Worm (Caenorhabditis elegans) whole organism, L2 larva: Measurements from ENCODE around the gene unc-30.

Source experiments
- F13H6.1 ChIP-seq: sonication (generic microtip); optimal IDR thresholded peaks from 2 replicates; lab custom pipeline; 2016; ENCODE audit warnings: missing genetic modification characterization, missing compliant biosample characterization
- alr-1 ChIP-seq: fragments of 150-350 bp; optimal IDR thresholded peaks from 2 replicates; lab custom pipeline; 2014; ENCODE audit warnings: missing biosample characterization, missing genetic modification characterization
- ceh-82 ChIP-seq: fragments of 150-350 bp; optimal IDR thresholded peaks from 2 replicates; lab custom pipeline; 2014; ENCODE audit warnings: missing biosample characterization, missing genetic modification characterization
- crh-2 ChIP-seq: sonication (generic microtip); optimal IDR thresholded peaks from 2 replicates; lab custom pipeline; 2017; ENCODE audit warnings: missing biosample characterization, missing genetic modification characterization
- egl-27 ChIP-seq: sonication (generic microtip); optimal IDR thresholded peaks from 3 replicates; lab custom pipeline; 2017; ENCODE audit warnings: missing biosample characterization, missing genetic modification reagents, missing genetic modification characterization
- elt-3 ChIP-seq: sonication (generic microtip); optimal IDR thresholded peaks from 2 replicates; lab custom pipeline; 2017; ENCODE audit warnings: missing biosample characterization, missing genetic modification characterization
- fos-1 ChIP-seq: fragments of 150-350 bp; optimal IDR thresholded peaks from 2 replicates; lab custom pipeline; 2014; ENCODE audit warnings: missing biosample characterization, missing genetic modification characterization
- gmeb-1 ChIP-seq: fragments of 150-350 bp; optimal IDR thresholded peaks from 2 replicates; lab custom pipeline; 2014; ENCODE audit warnings: missing biosample characterization, missing genetic modification characterization
- lin-11 ChIP-seq: fragments of 150-350 bp; sonication (generic microtip); optimal IDR thresholded peaks from 2 replicates; lab custom pipeline; 2014; ENCODE audit warnings: missing biosample characterization, missing genetic modification characterization, inconsistent platforms, mixed read lengths
- mdl-1 ChIP-seq, 2 experiments: fragments of 150-350 bp in 1 of 2; sonication (generic microtip) in 1 of 2; optimal IDR thresholded peaks; 2 replicates each; lab custom pipeline; 2017; ENCODE audit warnings: missing biosample characterization in 2 of 2, missing genetic modification characterization in 2 of 2
- nhr-10 ChIP-seq: sonication (generic microtip); optimal IDR thresholded peaks from 2 replicates; lab custom pipeline; 2017; ENCODE audit warnings: missing biosample characterization, missing genetic modification characterization
- nhr-11 ChIP-seq: fragments of 150-350 bp; optimal IDR thresholded peaks from 2 replicates; lab custom pipeline; 2014; ENCODE audit warnings: missing biosample characterization, missing genetic modification characterization
- nhr-129 ChIP-seq: fragments of 150-350 bp; optimal IDR thresholded peaks from 2 replicates; lab custom pipeline; 2014; ENCODE audit warnings: missing biosample characterization, missing genetic modification characterization
- nhr-21 ChIP-seq: fragments of 150-350 bp; optimal IDR thresholded peaks from 2 replicates; lab custom pipeline; 2014; ENCODE audit warnings: missing biosample characterization, missing genetic modification characterization
- nhr-237 ChIP-seq: fragments of 150-350 bp; optimal IDR thresholded peaks from 2 replicates; lab custom pipeline; 2014; ENCODE audit warnings: missing biosample characterization, missing genetic modification characterization
- nhr-25 ChIP-seq: fragments of 150-350 bp; sonication (generic microtip); optimal IDR thresholded peaks from 3 replicates; lab custom pipeline; 2014; ENCODE audit warnings: missing biosample characterization, missing genetic modification characterization
- nhr-77 ChIP-seq: fragments of 150-350 bp; optimal IDR thresholded peaks from 2 replicates; lab custom pipeline; 2014; ENCODE audit warnings: missing biosample characterization, missing genetic modification characterization
- peb-1 ChIP-seq: fragments of 150-350 bp; optimal IDR thresholded peaks from 2 replicates; lab custom pipeline; 2014; ENCODE audit warnings: missing biosample characterization, missing genetic modification characterization
- sem-4 ChIP-seq: fragments of 150-350 bp; optimal IDR thresholded peaks from 2 replicates; lab custom pipeline; 2014; ENCODE audit warnings: missing biosample characterization, missing genetic modification reagents, missing genetic modification characterization
- skn-1 ChIP-seq: sonication (generic microtip); optimal IDR thresholded peaks from 2 replicates; lab custom pipeline; 2017; ENCODE audit warnings: missing biosample characterization, missing genetic modification characterization
- sma-3 ChIP-seq: sonication (generic microtip); optimal IDR thresholded peaks from 2 replicates; lab custom pipeline; 2016; ENCODE audit warnings: missing genetic modification reagents, missing genetic modification characterization, missing compliant biosample characterization
- sma-9 ChIP-seq, 2 experiments: fragments of 150-350 bp in 1 of 2; sonication (generic microtip) in 1 of 2; optimal IDR thresholded peaks; 2 replicates each; lab custom pipeline; 2014 to 2016; ENCODE audit warnings: missing genetic modification characterization in 2 of 2, mild to moderate bottlenecking in 1 of 2, missing biosample characterization in 1 of 2, missing compliant biosample characterization in 1 of 2, missing genetic modification reagents in 1 of 2, moderate library complexity in 1 of 2
- snpc-4 ChIP-seq: fragments of 150-350 bp; optimal IDR thresholded peaks from 2 replicates; lab custom pipeline; 2014; ENCODE audit warnings: missing biosample characterization, missing genetic modification characterization
- unc-55 ChIP-seq: fragments of 150-350 bp; sonication (generic microtip); optimal IDR thresholded peaks from 3 replicates; lab custom pipeline; 2014; ENCODE audit warnings: missing biosample characterization, missing genetic modification reagents, missing genetic modification characterization
- unc-62 ChIP-seq: fragments of 150-350 bp; optimal IDR thresholded peaks from 2 replicates; lab custom pipeline; 2014; ENCODE audit warnings: missing biosample characterization, missing genetic modification reagents, missing genetic modification characterization
- ztf-1 ChIP-seq: fragments of 200-800 bp; sonication (Bioruptor generic); conservative IDR thresholded peaks from 2 replicates; pipeline ENCODE4 v1.3.6; 2022; ENCODE audit warnings: missing genetic modification characterization, missing compliant biosample characterization
- ztf-11 ChIP-seq: sonication (generic microtip); optimal IDR thresholded peaks from 2 replicates; lab custom pipeline; 2017; ENCODE audit warnings: missing biosample characterization, missing genetic modification characterization

unc-30 gene

ce11 chrIV:13116679-13117078 is 2.1 kb upstream of the unc-30 start:
- TF ChIP-seq nhr-129 (tag; lab: Kevin White, UChicago), result no peak
- no peak for TF ChIP-seq peb-1 (tag; lab: Kevin White, UChicago)
- TF ChIP-seq crh-2 (tag; lab: Kevin White, UChicago), result no peak
- no peak for TF ChIP-seq F13H6.1
- TF ChIP-seq ztf-1, result no peak
- TF ChIP-seq ceh-82 (tag; lab: Kevin White, UChicago), result no peak
- no peak for TF ChIP-seq gmeb-1
- TF ChIP-seq nhr-10 (tag; lab: Kevin White, UChicago), result no peak

- no peak for TF ChIP-seq nhr-21
- no peak for TF ChIP-seq alr-1 (tag; lab: Kevin White, UChicago)
- no peak for TF ChIP-seq egl-27 (tag; lab: Kevin White, UChicago)
- TF ChIP-seq mdl-1 (tag; optimal IDR thresholded peaks at IDR 0.05; lab: Kevin White, UChicago), result no peak
- TF ChIP-seq ceh-82 (tag; lab: Kevin White, UChicago), result no peak
- no peak for TF ChIP-seq sma-9 (GFP tag; optimal IDR thresholded peaks at IDR 0.05; lab: Kevin White, UChicago)
- no peak for TF ChIP-seq sma-9 (tag; optimal IDR thresholded peaks at IDR 0.05; lab: Kevin White, UChicago)
- TF ChIP-seq fos-1 (tag; lab: Kevin White, UChicago), result no peak
- TF ChIP-seq nhr-77 (tag; lab: Kevin White, UChicago), result no peak
- no peak for TF ChIP-seq ztf-11 (tag; lab: Kevin White, UChicago)
- TF ChIP-seq unc-55 (GFP tag; lab: Kevin White, UChicago), result no peak
- no peak for TF ChIP-seq sma-3
- TF ChIP-seq skn-1 (tag; lab: Kevin White, UChicago), result no peak
Measured at ce11 chrIV:13121396-13121795, 2.6 kb downstream of the unc-30 start.

ce11 chrIV:13125999-13126398 is 7.2 kb downstream of the unc-30 start:
- TF ChIP-seq nhr-129 (tag; lab: Kevin White, UChicago) (peak; percentile 1), F13H6.1 (peak; percentile 34), lin-11 (tag; lab: Kevin White, UChicago) (no peak)

- TF ChIP-seq sem-4 (tag; lab: Kevin White, UChicago) (no peak), unc-55 (GFP tag; lab: Kevin White, UChicago) (peak; percentile 15)
Measured at ce11 chrIV:13127720-13128119, 8.9 kb downstream of the unc-30 start.

DNA sequence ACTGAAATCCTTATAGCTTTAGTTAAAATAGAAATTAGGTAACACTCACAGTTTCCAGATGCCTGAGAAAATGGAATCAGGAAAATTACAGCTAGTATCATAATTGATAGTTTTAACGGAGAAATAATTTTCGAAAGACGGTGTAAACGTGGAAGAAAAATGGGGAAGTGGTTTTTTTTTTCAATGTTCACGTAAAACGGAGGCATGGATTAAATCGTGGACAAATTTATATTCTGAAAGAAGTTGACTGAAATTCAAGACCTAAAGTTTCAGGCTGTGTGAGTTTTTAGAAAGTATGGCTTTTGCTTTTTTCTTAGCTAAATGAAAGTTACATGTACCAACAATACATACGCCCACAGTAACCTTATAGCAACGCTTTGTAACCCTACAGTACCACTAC is 23.5 kb downstream of the unc-30 start, which contains the start of gene spe-43:
Gene spe-43 (minus strand): TSS at position 101 of the 400 bp plus-strand sequence.
- TF ChIP-seq nhr-10 (tag; lab: Kevin White, UChicago) (no peak), elt-3 (tag; lab: Kevin White, UChicago) (no peak), ztf-11 (tag; lab: Kevin White, UChicago) (no peak), nhr-11 (tag; lab: Kevin White, UChicago) (no peak), peb-1 (tag; lab: Kevin White, UChicago) (no peak), nhr-237 (tag; lab: Kevin White, UChicago) (no peak), snpc-4 (tag; lab: Kevin White, UChicago) (no peak)

DNA sequence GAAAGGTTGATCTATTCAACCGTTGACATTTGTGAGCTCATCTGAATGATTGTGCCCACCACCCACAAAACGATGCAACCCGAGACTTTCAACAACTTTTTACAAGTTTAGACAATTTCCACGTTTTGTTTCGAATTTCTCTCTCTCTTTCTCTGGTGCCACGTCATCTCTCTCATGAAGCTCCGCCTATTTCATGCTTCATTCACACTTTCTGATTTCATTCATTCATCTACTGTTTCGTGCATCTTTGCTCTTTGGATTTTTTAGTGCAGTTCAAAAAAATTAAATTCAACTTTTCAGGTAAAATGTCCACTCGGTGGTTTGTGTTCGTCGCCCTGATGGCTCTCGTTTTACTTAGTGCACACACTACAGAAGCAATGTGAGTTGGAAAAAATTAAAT is 30.5 kb downstream of the unc-30 start, which contains the start of gene nlp-79:
Gene nlp-79 (plus strand): TSS at position 301 of the 400 bp plus-strand sequence.
- no peak for TF ChIP-seq crh-2 (tag; lab: Kevin White, UChicago)
- no peak for TF ChIP-seq nhr-25 (tag; lab: Kevin White, UChicago)
- no peak for TF ChIP-seq unc-62
- TF ChIP-seq nhr-129 (tag; lab: Kevin White, UChicago), result no peak

DNA sequence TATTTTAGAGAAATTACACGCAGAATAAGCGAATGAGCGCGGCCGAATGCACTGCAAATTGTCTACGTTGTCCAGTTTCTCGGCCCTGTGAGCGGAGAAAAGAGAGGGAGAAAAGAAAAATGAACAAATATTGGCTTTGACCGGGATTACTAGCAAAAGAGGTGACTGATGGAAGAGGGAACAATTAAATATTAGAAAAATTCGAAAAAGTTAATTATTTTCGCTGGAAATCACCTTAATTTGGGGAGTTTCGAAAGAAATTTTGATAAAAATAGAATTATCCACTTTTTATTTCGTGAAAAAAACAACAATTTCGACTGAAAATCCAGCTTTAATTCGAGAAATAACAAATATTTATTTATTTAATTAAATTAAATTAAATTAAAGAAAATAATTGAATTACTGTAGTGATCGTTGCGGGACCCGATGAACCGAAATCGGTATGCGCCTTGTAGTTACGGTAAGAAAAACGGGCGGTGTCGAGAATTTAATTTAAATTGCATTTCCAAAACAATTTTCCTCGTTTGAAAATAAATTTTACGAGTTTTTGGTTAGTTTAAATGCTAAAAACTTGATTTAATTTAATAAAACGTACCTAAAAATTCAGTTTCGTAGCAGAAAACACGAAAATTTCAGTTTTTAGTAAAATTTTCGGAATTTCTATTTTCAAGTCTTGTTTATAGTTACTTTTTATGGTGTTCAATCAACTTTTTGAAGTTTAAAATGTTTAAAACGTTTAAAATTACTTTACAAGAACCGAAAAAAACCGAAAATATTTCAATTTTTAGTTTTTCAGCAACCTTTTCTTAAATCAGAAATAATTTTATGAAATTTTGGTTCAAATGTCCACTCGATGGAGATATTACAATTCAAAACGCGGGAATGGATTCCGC is 35.9 kb downstream of the unc-30 start, which contains the start of the genes crld-1 and msh-5:
Gene crld-1 (minus strand): TSS at position 51 of the 893 bp plus-strand sequence.
Gene msh-5 (plus strand): TSS at position 843 of the 893 bp plus-strand sequence.
- TF ChIP-seq nhr-129 (tag; lab: Kevin White, UChicago), result peak; percentile 44
- peak; percentile 2 for TF ChIP-seq unc-55 (GFP tag; lab: Kevin White, UChicago)
- TF ChIP-seq nhr-237 (tag; lab: Kevin White, UChicago), result no peak
